Worm (Caenorhabditis elegans) whole organism, L4/young adult: ENCODE data around the gene srt-7.
"Not testable (repeated sequence)": the region's sequence is repeated elsewhere in the genome, so short reads cannot be mapped to it uniquely, and the experiment has no call there.

Source experiments
- W03F9.2 ChIP-seq: fragments of 150-350 bp; optimal IDR thresholded peaks from 2 replicates; lab custom pipeline; 2014; ENCODE audit warnings: missing biosample characterization, missing genetic modification characterization
- dao-5 ChIP-seq: sonication (generic microtip); optimal IDR thresholded peaks from 2 replicates; lab custom pipeline; 2016; ENCODE audit warnings: missing genotype, missing genetic modification characterization, moderate library complexity, missing compliant biosample characterization
- him-1 ChIP-seq: sonication (generic microtip); optimal IDR thresholded peaks from 2 replicates; lab custom pipeline; 2016; ENCODE audit warnings: missing genotype, missing genetic modification reagents, missing genetic modification characterization, missing compliant biosample characterization

Gene srt-7

ce11 chrV:3081471-3081870 lies at the start of gene srt-7:
srt-7 (plus strand) TSS chrV:3081771.
- TF ChIP-seq W03F9.2 (tag; lab: Kevin White, UChicago) (no peak), him-1 (no peak), dao-5 (no peak)

- TF ChIP-seq dao-5: no peak
- TF ChIP-seq him-1: no peak
- no peak for TF ChIP-seq W03F9.2 (tag; lab: Kevin White, UChicago)
Measured at ce11 chrV:3032343-3032742, 49.2 kb upstream of the srt-7 start, which contains the start of gene irld-38. irld-38 (minus strand) TSS chrV:3032443.

ce11 chrV:3034236-3034635 lies 47.3 kb upstream of the srt-7 start, which contains the start of gene srw-8:
srw-8 (minus strand) TSS chrV:3034336.
- TF ChIP-seq him-1 (no peak), W03F9.2 (tag; lab: Kevin White, UChicago) (no peak), dao-5 (no peak)

ce11 chrV:3038058-3038457 lies 43.5 kb upstream of the srt-7 start:
- TF ChIP-seq him-1: no peak
- no peak for TF ChIP-seq W03F9.2 (tag; lab: Kevin White, UChicago)
- TF ChIP-seq dao-5: no peak

- TF ChIP-seq dao-5 (no peak), W03F9.2 (tag; lab: Kevin White, UChicago) (no peak), him-1 (no peak)
Measured at ce11 chrV:3039282-3039681, 42.3 kb upstream of the srt-7 start, which contains the start of gene chpf-2. chpf-2 (minus strand) TSS chrV:3039382.

- TF ChIP-seq W03F9.2 (tag; lab: Kevin White, UChicago): no peak
- TF ChIP-seq dao-5: no peak
- TF ChIP-seq him-1: no peak
Measured at ce11 chrV:3040930-3041329, 40.6 kb upstream of the srt-7 start.

- TF ChIP-seq him-1: no peak
- no peak for TF ChIP-seq W03F9.2 (tag; lab: Kevin White, UChicago)
Measured at ce11 chrV:3044837-3045236, 36.7 kb upstream of the srt-7 start, which contains the start of gene F59D6.1. F59D6.1 (plus strand) TSS chrV:3045137.

- no peak for TF ChIP-seq him-1
- TF ChIP-seq W03F9.2 (tag; lab: Kevin White, UChicago): no peak
- TF ChIP-seq dao-5: no peak
Measured at ce11 chrV:3046364-3046763, 35.2 kb upstream of the srt-7 start.

ce11 chrV:3054254-3054653 lies 27.3 kb upstream of the srt-7 start, which contains the start of gene C50H11.8:
C50H11.8 (plus strand) TSS chrV:3054554.
- TF ChIP-seq W03F9.2 (tag; lab: Kevin White, UChicago) (no peak), dao-5 (no peak), him-1 (no peak)

ce11 chrV:3058996-3059395 lies 22.6 kb upstream of the srt-7 start, which contains the start of gene str-244:
str-244 (minus strand) TSS chrV:3059096.
- TF ChIP-seq dao-5 (no peak), him-1 (no peak)

ce11 chrV:3062078-3062477 lies 19.5 kb upstream of the srt-7 start, which contains the start of gene srt-15:
srt-15 (minus strand) TSS chrV:3062178.
- TF ChIP-seq him-1 (no peak), dao-5 (no peak)

ce11 chrV:3064418-3064817 lies 17.2 kb upstream of the srt-7 start, which contains the start of gene srt-16:
srt-16 (minus strand) TSS chrV:3064518.
- not testable (repeated sequence) for TF ChIP-seq him-1; W03F9.2 (tag; lab: Kevin White, UChicago); dao-5

- TF ChIP-seq him-1 (no peak), dao-5 (no peak), W03F9.2 (tag; lab: Kevin White, UChicago) (no peak)
Measured at ce11 chrV:3065928-3066327, 15.6 kb upstream of the srt-7 start, which contains the start of gene srh-185. srh-185 (plus strand) TSS chrV:3066228.

ce11 chrV:3069101-3069500 lies 12.5 kb upstream of the srt-7 start, which contains the start of gene str-40:
str-40 (minus strand) TSS chrV:3069201.
- TF ChIP-seq W03F9.2 (tag; lab: Kevin White, UChicago) (no peak), him-1 (no peak), dao-5 (no peak)

- TF ChIP-seq him-1 (no peak), dao-5 (no peak), W03F9.2 (tag; lab: Kevin White, UChicago) (no peak)
Measured at ce11 chrV:3071548-3071947, 10.0 kb upstream of the srt-7 start, which contains the start of gene C50H11.13. C50H11.13 (minus strand) TSS chrV:3071648.

- TF ChIP-seq W03F9.2 (tag; lab: Kevin White, UChicago) (no peak), him-1 (no peak), dao-5 (no peak)
Measured at ce11 chrV:3080792-3081191, 779 bp upstream of the srt-7 start, which contains the start of gene srt-5. srt-5 (minus strand) TSS chrV:3080892.
